Fruit fly (Drosophila melanogaster) whole organism: ENCODE measurements around the gene CG15019.

Experiments
- CG8478 ChIP-seq: fragments of >200 bp; optimal IDR thresholded peaks from 2 replicates; lab custom pipeline; 2018; ENCODE audit warnings: inconsistent platforms
- Dll ChIP-seq: fragments of >200 bp; optimal IDR thresholded peaks from 2 replicates; lab custom pipeline; 2017
- EcR ChIP-seq, 2 experiments: fragments of >200 bp; optimal IDR thresholded peaks; 2 replicates each; lab custom pipeline; 2017; ENCODE audit warnings: missing biosample characterization in 2 of 2, missing genetic modification characterization in 2 of 2, missing genetic modification reagents in 2 of 2
- pan ChIP-seq: fragments of >200 bp; optimal IDR thresholded peaks from 2 replicates; lab custom pipeline; 2017
- psq ChIP-seq: fragments of >200 bp; optimal IDR thresholded peaks from 2 replicates; lab custom pipeline; 2017
- usp ChIP-seq: fragments of >200 bp; optimal IDR thresholded peaks from 2 replicates; lab custom pipeline; 2017; ENCODE audit warnings: missing biosample characterization, missing genetic modification characterization, mixed read lengths

The CG15019 gene

DNA sequence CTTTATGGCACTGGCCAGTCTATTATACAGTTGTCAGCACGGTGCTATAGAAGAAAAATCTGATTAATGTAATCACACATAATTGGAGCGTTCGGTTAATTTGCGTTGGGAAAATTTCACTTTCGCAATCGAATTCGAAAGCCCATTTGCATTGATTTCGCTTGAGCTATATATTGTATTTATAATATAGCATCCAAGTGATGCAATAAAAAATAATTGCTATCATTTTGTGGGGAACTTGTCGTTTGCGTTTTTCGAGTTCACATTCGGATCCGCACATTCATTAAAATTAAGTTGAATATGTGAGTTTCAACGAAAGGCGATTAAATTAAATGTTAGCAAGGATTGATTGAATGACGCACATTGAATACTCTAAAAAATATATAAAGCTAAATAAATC is 11.2 kb upstream of the CG15019 start:
- TF ChIP-seq CG8478 (lab: Kevin White, UChicago), result no peak
- no peak for TF ChIP-seq Dll
- TF ChIP-seq usp (GFP tag; lab: Kevin White, UChicago), result no peak
- TF ChIP-seq pan, result no peak
- no peak for TF ChIP-seq psq (lab: Kevin White, UChicago)
- TF ChIP-seq EcR (GFP tag; optimal IDR thresholded peaks at IDR 0.05; lab: Kevin White, UChicago), result no peak

DNA sequence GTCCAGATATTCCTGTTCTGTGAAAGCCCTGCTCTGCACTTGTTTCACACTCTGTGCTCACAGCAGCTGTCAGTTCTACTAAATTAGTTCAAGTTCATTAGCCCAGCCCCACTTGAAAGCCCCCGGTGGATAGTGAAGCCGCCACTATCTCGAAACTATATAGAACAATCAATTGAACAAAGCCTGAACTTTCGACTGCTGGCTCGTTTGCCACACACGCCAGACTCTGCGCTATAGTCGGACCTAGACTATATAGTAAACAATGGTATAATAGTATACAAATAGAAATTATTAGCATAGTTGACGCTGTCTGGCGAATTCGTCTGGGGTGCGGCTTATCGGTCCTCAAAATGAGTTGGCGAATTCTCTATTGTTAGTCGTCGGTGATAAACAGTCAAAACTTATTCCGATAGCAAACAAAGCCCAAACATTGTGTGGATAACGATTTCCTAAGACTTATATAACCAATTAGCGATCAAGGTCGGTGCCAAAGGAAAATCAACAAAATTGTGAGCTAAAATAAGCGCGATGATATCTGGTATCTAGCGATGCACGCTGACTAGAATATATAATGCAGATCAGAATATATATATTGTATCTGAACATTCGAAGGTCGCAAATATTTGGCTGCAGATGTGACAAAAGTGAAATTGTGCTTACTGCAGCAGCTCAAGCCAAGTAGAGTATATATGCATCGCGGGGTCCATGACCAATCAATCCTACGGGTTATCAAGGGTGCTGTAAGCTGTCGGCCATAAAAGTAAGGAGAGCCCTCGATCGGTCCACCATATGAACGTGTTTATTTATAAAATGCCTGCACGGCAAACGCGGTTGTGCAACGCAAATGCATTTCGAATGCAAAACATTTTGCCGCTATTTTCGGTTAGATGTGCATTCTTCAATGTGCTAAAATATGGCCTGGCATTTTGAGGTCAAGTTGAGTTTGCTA is 9.7 kb upstream of the CG15019 start:
- TF ChIP-seq usp (GFP tag; lab: Kevin White, UChicago) (no peak), CG8478 (lab: Kevin White, UChicago) (no peak), pan (no peak), psq (lab: Kevin White, UChicago) (no peak), EcR (GFP tag; optimal IDR thresholded peaks at IDR 0.05; lab: Kevin White, UChicago) (peak in 1 of 2 experiments; percentile 36), Dll (no peak)

DNA sequence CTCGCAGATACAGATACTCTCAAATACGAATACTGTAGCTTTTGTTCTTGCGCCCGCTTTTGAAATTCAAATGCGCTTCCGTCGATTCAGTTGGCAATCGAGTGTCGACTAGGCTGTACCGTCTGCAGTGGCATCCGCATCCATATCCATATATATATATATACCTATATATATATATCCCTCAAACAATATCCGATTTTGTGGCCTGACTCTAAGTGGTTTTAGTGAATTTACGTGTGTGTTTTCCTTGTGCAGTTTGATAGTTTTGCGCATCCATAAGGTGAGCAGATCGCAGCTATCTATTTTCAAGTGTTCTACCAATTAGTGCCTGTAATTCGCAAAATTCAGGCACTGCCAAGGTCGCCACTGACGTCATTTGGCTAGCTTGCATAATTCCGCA is 8.7 kb upstream of the CG15019 start:
- TF ChIP-seq EcR (GFP tag; optimal IDR thresholded peaks at IDR 0.05; lab: Kevin White, UChicago), result no peak
- no peak for TF ChIP-seq Dll
- no peak for TF ChIP-seq pan
- no peak for TF ChIP-seq usp (GFP tag; lab: Kevin White, UChicago)
- TF ChIP-seq CG8478 (lab: Kevin White, UChicago), result no peak
- TF ChIP-seq psq (lab: Kevin White, UChicago), result no peak

DNA sequence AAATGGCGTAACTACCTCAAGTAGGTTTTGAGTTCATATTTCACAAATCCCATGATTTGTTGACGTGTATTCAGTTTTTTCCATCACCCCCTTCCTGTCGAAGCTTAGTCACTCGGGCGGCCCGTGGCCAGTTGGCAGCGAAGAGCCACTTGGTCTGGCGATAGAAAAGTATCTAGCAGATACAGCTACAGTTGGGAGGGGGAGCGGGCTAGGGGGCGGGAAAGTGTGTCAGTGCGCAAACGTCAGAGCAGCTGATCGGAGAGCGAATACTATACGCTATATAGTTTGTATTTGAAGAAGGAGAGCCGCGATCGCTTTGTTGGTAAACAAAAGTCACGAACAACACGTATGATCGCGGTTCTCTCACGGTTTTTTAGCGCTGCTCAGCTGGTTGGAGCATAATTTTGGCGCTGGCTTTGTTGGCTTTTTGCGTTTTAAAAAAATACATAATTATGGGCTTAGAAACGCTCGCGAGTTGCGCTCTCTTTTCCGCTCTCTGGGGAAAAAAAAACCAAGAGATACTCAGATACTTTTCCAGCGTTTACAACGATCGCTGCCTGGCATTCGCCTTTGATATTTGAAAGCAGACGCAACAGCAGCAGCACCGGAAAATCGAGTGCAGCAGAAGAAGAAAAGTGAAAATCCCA is 8.1 kb upstream of the CG15019 start:
- TF ChIP-seq psq (lab: Kevin White, UChicago) (no peak), usp (GFP tag; lab: Kevin White, UChicago) (no peak), pan (no peak), Dll (peak; percentile 61), CG8478 (lab: Kevin White, UChicago) (no peak)

DNA sequence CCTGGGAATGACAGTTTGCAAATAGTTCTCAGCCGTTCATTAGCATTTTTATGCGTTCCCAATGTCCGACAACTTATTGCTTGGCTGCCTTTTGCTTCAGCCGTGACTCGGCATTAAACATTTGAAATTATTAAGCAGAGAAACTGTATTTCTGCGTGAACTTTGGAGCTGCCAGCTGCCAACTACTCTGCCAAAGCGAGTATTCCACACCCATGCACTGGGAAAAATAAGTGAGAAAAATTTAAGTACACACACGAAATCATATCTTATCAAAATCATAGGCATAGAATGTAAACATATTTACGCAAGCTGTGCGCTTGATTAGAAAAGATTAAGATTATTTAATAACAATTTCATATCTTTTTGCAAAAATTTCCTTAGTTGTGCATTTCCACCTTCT is 7.1 kb upstream of the CG15019 start:
- TF ChIP-seq pan, result no peak
- no peak for TF ChIP-seq EcR (GFP tag; optimal IDR thresholded peaks at IDR 0.05; lab: Kevin White, UChicago)
- TF ChIP-seq CG8478 (lab: Kevin White, UChicago), result no peak
- no peak for TF ChIP-seq psq (lab: Kevin White, UChicago)
- TF ChIP-seq usp (GFP tag; lab: Kevin White, UChicago), result no peak
- no peak for TF ChIP-seq Dll

DNA sequence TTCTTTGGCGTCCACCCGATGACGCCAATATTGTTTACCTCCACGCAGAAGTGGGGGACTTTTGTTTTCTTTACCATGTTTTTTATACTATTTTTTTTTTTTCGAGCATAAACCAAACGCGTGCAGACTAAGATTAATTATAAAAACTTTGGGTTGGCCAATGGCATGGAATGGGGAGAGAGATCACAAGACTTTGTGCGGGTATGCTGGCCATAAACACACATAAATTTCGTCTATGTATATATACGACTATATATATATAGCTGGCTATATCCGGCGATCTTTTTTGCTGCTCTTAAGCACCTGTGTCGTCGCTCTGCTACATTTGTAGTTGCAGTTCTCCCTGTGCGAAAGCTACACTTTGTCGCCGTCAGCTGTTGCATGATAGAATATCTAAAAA is 6.1 kb upstream of the CG15019 start:
- no peak for TF ChIP-seq pan
- TF ChIP-seq psq (lab: Kevin White, UChicago), result no peak
- no peak for TF ChIP-seq usp (GFP tag; lab: Kevin White, UChicago)
- TF ChIP-seq Dll, result no peak
- TF ChIP-seq CG8478 (lab: Kevin White, UChicago), result no peak
- no peak for TF ChIP-seq EcR (GFP tag; optimal IDR thresholded peaks at IDR 0.05; lab: Kevin White, UChicago)

DNA sequence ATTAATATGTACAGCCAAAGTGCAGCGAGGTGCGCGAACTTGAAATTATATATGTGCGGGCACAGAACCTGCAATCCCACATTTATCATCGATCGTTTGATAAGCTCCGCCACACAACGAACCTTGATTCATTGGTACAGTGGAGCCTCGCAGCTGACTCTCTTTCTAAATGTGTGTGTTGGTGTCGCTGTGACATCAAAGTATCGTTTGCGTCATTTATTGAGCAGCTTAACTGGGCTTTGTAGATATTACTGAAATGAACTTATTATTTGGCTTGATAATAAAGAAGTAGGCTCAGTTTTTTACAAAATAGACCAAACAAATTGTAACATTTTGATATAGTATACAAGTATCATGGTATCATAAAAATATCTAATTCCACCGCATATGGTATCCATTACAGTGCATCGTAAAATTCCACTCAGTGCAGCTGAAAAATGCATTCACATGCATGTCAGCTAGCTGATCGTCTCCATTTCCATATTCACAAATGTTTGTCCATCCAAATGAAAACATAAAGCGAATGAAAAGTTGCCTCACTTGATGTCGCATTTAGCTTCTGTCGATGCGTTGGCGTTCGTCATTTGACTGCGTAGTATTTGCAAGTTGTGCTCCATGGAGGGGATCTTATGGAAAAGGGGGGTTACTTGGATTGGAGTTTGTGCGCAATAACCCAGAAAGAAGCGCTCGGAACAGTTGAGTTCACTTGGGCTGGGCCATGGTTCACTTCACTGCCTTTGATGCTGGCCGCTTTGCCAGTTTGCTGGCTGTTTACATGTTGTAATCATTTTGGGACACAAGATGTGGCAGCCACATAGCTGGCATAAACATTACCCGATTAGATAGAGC is 5.4 kb upstream of the CG15019 start:
- TF ChIP-seq usp (GFP tag; lab: Kevin White, UChicago) (no peak), Dll (no peak), CG8478 (lab: Kevin White, UChicago) (no peak), psq (lab: Kevin White, UChicago) (no peak), EcR (GFP tag; optimal IDR thresholded peaks at IDR 0.05; lab: Kevin White, UChicago) (no peak), pan (no peak)

DNA sequence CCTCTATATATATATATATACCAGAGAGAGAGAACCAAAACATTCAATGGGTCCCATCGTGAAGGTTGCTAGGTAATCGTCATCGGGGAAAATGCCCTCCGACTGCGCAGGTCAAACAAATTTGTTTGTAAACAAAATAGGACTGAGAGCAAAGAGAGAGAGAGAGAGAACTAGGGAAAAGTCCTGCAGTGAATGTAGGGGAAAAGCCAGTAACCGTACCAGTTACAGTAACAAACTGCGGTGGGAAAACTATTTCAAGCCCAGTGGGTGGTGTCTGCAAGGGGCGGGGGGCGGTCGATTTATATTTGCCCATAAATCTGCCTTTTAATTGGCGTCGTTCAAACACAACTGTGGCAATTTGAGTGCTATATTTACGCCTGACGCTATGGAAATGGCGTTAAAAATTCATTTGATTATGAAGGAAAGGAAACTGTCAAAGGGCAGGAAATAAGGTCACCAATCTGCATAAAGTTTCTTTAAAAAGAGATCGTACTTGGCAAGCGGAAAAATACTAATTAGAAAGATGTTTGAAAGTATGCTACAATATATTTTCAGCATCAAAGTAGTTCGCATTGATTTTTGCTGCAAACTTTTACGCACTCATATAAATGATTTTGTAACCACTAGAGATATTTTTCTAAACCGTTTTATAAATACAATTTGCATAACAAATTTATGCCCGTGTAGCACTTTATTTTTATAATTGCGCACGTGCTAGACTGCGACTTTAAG is 4.2 kb upstream of the CG15019 start:
- TF ChIP-seq pan (no peak), usp (GFP tag; lab: Kevin White, UChicago) (no peak), Dll (no peak), psq (lab: Kevin White, UChicago) (no peak), CG8478 (lab: Kevin White, UChicago) (no peak), EcR (GFP tag; optimal IDR thresholded peaks at IDR 0.05; lab: Kevin White, UChicago) (no peak)

DNA sequence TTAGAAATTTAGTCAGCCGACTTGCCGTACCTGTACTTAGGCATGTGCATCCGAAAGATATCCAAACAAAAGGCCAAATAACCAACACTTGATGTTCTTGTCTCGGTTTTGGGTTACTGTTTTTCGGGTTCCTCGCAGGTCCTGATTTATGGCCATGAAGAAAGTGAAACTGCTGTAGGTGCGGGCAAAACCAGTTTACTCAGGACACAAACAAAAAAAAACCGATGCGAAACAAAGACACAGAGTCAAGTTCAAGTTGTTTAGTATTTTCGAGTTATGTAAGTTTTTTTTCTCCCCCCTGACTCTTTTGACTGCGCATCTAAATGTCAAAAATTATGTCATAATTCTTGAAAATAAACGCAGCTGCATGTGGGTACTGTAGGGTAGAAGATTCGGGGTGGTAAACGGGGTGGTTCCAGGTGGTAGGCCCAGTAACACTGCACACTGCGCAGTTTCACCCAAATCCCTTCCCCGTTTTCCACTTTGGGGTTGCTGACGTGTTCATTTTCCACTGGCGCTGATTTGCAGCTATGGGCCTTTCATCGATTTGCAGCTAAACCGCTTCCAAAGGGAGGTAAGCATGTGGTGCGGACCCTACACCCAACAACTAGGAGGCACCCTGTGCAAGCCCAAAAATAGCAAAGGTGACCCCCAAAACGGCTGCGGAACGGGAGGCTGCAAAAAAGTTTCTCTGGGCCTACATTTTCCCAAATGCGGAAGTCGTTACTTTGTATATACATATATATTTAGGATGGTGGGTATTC is 3.5 kb upstream of the CG15019 start:
- no peak for TF ChIP-seq psq (lab: Kevin White, UChicago)
- no peak for TF ChIP-seq EcR (GFP tag; optimal IDR thresholded peaks at IDR 0.05; lab: Kevin White, UChicago)
- TF ChIP-seq CG8478 (lab: Kevin White, UChicago), result no peak
- TF ChIP-seq Dll, result no peak
- no peak for TF ChIP-seq usp (GFP tag; lab: Kevin White, UChicago)
- no peak for TF ChIP-seq pan
